Fruit fly (Drosophila melanogaster) whole organism, embryonic: ENCODE data around the gene Prx4.
A peak's percentile ranks its signal among the peaks of the same experiment; 100 is the strongest.

ENCODE experiments used
- Asciz ChIP-seq: fragments of 200-800 bp; sonication (Bioruptor generic); optimal IDR thresholded peaks from 2 replicates; lab custom pipeline; 2017; ENCODE audit warnings: missing biosample characterization, mild to moderate bottlenecking, missing genetic modification characterization, missing genetic modification reagents
- Bgb ChIP-seq: fragments of 200-800 bp; sonication (Bioruptor generic); IDR thresholded peaks from 2 replicates; pipeline ENCODE4 v1.3.6; 2022; ENCODE audit warnings: missing biosample characterization, missing genetic modification characterization; ENCODE audit not compliant: partially characterized antibody
- CG10209 ChIP-seq: fragments of 200-800 bp; sonication (Bioruptor generic); optimal IDR thresholded peaks from 3 replicates; lab custom pipeline; 2017; ENCODE audit warnings: missing biosample characterization, mild to moderate bottlenecking, missing genetic modification characterization, missing genetic modification reagents
- CG1024 ChIP-seq: fragments of 200-800 bp; sonication (Bioruptor generic); IDR thresholded peaks from 2 replicates; pipeline ENCODE4 v1.3.6; 2022; ENCODE audit warnings: missing biosample characterization, missing genetic modification characterization
- CG10959 ChIP-seq: fragments of 200-800 bp; sonication (Bioruptor generic); IDR thresholded peaks from 2 replicates; pipeline ENCODE4 v1.3.6; 2022; ENCODE audit warnings: missing biosample characterization, missing genetic modification characterization
- CG11504 ChIP-seq: fragments of 200-800 bp; sonication (Bioruptor generic); optimal IDR thresholded peaks from 3 replicates; lab custom pipeline; 2019; ENCODE audit warnings: missing biosample characterization, mild to moderate bottlenecking, missing genetic modification characterization, moderate library complexity
- CG12219 ChIP-seq: fragments of 200-800 bp; sonication (Bioruptor generic); optimal IDR thresholded peaks from 3 replicates; lab custom pipeline; 2018; ENCODE audit warnings: missing biosample characterization, mild to moderate bottlenecking, missing genetic modification characterization
- CG13296 ChIP-seq: fragments of 200-800 bp; sonication (Bioruptor generic); optimal IDR thresholded peaks from 3 replicates; lab custom pipeline; 2018; ENCODE audit warnings: missing biosample characterization, mild to moderate bottlenecking, missing genetic modification characterization
- CG16813 ChIP-seq: fragments of 200-800 bp; sonication (Bioruptor generic); IDR thresholded peaks from 3 replicates; pipeline ENCODE4 v1.3.6; 2022; ENCODE audit warnings: missing biosample characterization, missing genetic modification characterization; ENCODE audit not compliant: partially characterized antibody
- CG16815 ChIP-seq: fragments of 200-800 bp; sonication (Bioruptor generic); optimal IDR thresholded peaks from 3 replicates; lab custom pipeline; 2017; ENCODE audit warnings: missing biosample characterization, mild to moderate bottlenecking, missing genetic modification characterization
- CG17328 ChIP-seq: fragments of 200-800 bp; sonication (Bioruptor generic); IDR thresholded peaks from 2 replicates; pipeline ENCODE4 v1.3.6; 2022; ENCODE audit warnings: missing biosample characterization, missing genetic modification characterization
- CG18599 ChIP-seq: fragments of 200-800 bp; sonication (Bioruptor generic); optimal IDR thresholded peaks from 3 replicates; lab custom pipeline; 2017; ENCODE audit warnings: missing biosample characterization, missing genetic modification characterization, mild to moderate bottlenecking, moderate library complexity, missing genetic modification reagents
- CG31224 ChIP-seq: fragments of 200-800 bp; sonication (Bioruptor generic); IDR thresholded peaks from 2 replicates; pipeline ENCODE4 v1.3.6; 2022; ENCODE audit warnings: missing biosample characterization, missing genetic modification characterization
- CG4360 ChIP-seq: fragments of 200-800 bp; sonication (Bioruptor generic); IDR thresholded peaks from 2 replicates; pipeline ENCODE4 v1.3.6; 2022; ENCODE audit warnings: missing biosample characterization, missing genetic modification characterization
- CG6175 ChIP-seq: fragments of 200-800 bp; sonication (Bioruptor generic); IDR thresholded peaks from 3 replicates; pipeline ENCODE4 v1.3.6; 2022; ENCODE audit warnings: missing biosample characterization, missing genetic modification characterization
- CG7357 ChIP-seq: fragments of 200-800 bp; sonication (Bioruptor generic); IDR thresholded peaks from 3 replicates; pipeline ENCODE4 v1.3.6; 2022; ENCODE audit warnings: missing biosample characterization, missing genetic modification characterization
- CG7372 ChIP-seq: fragments of 200-800 bp; sonication (Bioruptor generic); IDR thresholded peaks from 2 replicates; pipeline ENCODE4 v1.3.6; 2022; ENCODE audit warnings: missing biosample characterization, missing genetic modification characterization
- CG8765 ChIP-seq: fragments of 200-800 bp; sonication (Bioruptor generic); IDR thresholded peaks from 2 replicates; pipeline ENCODE4 v1.3.6; 2022; ENCODE audit warnings: missing biosample characterization, missing genetic modification characterization
- CG8924 ChIP-seq: fragments of 200-800 bp; optimal IDR thresholded peaks from 3 replicates; lab custom pipeline; 2019; ENCODE audit warnings: missing biosample characterization, mild to moderate bottlenecking, missing genetic modification characterization, moderate library complexity
- CoRest ChIP-seq: fragments of 200-800 bp; sonication (Bioruptor generic); optimal IDR thresholded peaks from 3 replicates; lab custom pipeline; 2018; ENCODE audit warnings: missing biosample characterization, mild to moderate bottlenecking, missing genetic modification characterization, moderate library complexity
- Hey ChIP-seq: fragments of 200-800 bp; sonication (Bioruptor generic); optimal IDR thresholded peaks from 3 replicates; lab custom pipeline; 2018; ENCODE audit warnings: missing biosample characterization, mild to moderate bottlenecking, missing genetic modification characterization
- HmgD ChIP-seq: fragments of 200-800 bp; sonication (Bioruptor generic); optimal IDR thresholded peaks from 3 replicates; lab custom pipeline; 2016; ENCODE audit warnings: missing biosample characterization, missing genetic modification characterization
- Jarid2 ChIP-seq: fragments of 200-800 bp; sonication (Bioruptor generic); optimal IDR thresholded peaks from 3 replicates; lab custom pipeline; 2017; ENCODE audit warnings: mild to moderate bottlenecking, missing biosample characterization, missing genetic modification reagents, missing genetic modification characterization
- MTF-1 ChIP-seq: fragments of 200-800 bp; sonication (Bioruptor generic); optimal IDR thresholded peaks from 2 replicates; lab custom pipeline; 2018; ENCODE audit warnings: missing biosample characterization, mild to moderate bottlenecking, missing genetic modification characterization, borderline replicate concordance
- Pdp1 ChIP-seq, 2 experiments: fragments of 200-800 bp; sonication (Bioruptor generic); optimal IDR thresholded peaks; 3 replicates each; lab custom pipeline; 2016; ENCODE audit warnings: missing biosample characterization in 2 of 2, missing genetic modification characterization in 2 of 2, mild to moderate bottlenecking in 1 of 2, moderate library complexity in 1 of 2
- al ChIP-seq: fragments of 200-800 bp; sonication (Bioruptor generic); IDR thresholded peaks from 2 replicates; pipeline ENCODE4 v1.3.6; 2022; ENCODE audit warnings: missing biosample characterization, missing genetic modification characterization
- cad ChIP-seq: fragments of >200 bp; optimal IDR thresholded peaks from 2 replicates; lab custom pipeline; 2017; ENCODE audit warnings: missing biosample characterization, missing genetic modification characterization
- cg ChIP-seq: fragments of 200-800 bp; sonication (Bioruptor generic); optimal IDR thresholded peaks from 3 replicates; lab custom pipeline; 2019; ENCODE audit warnings: missing biosample characterization, mild to moderate bottlenecking, missing genetic modification characterization, moderate library complexity
- chm ChIP-seq: fragments of 200-800 bp; sonication (Bioruptor generic); IDR thresholded peaks from 2 replicates; pipeline ENCODE4 v1.3.6; 2022; ENCODE audit warnings: missing biosample characterization, missing genetic modification characterization
- dmrt99B ChIP-seq: fragments of 200-800 bp; sonication (Bioruptor generic); optimal IDR thresholded peaks from 2 replicates; lab custom pipeline; 2018; ENCODE audit warnings: missing biosample characterization, mild to moderate bottlenecking, missing genetic modification characterization, moderate library complexity
- h ChIP-seq: fragments of >200 bp; optimal IDR thresholded peaks from 2 replicates; lab custom pipeline; 2017
- hkb ChIP-seq, 2 experiments: fragments of 200-800 bp in 1 of 2; fragments of >200 bp in 1 of 2; sonication (Bioruptor generic) in 1 of 2; IDR thresholded peaks in 1 of 2; optimal IDR thresholded peaks in 1 of 2; 2 replicates each; pipeline versions ENCODE4 v1.3.6 to Lab custom; 2017 to 2022; ENCODE audit warnings: missing biosample characterization in 1 of 2, missing genetic modification characterization in 1 of 2
- jing ChIP-seq: fragments of 200-800 bp; sonication (Bioruptor generic); optimal IDR thresholded peaks from 2 replicates; lab custom pipeline; 2018; ENCODE audit warnings: missing biosample characterization, mild to moderate bottlenecking, missing genetic modification characterization
- lilli ChIP-seq: fragments of 200-800 bp; sonication (Bioruptor generic); optimal IDR thresholded peaks from 3 replicates; lab custom pipeline; 2016; ENCODE audit warnings: missing biosample characterization, missing genetic modification characterization
- lov ChIP-seq, 2 experiments: fragments of 200-800 bp in 1 of 2; fragments of >200 bp in 1 of 2; sonication (Bioruptor generic) in 1 of 2; IDR thresholded peaks in 1 of 2; optimal IDR thresholded peaks in 1 of 2; 2 replicates in 1 of 2; 3 replicates in 1 of 2; pipeline versions ENCODE4 v1.3.6 to Lab custom; 2017 to 2022; ENCODE audit warnings: missing biosample characterization in 1 of 2, missing genetic modification characterization in 1 of 2
- luna ChIP-seq: fragments of 200-800 bp; sonication (Bioruptor generic); optimal IDR thresholded peaks from 2 replicates; lab custom pipeline; 2016; ENCODE audit warnings: missing biosample characterization, missing genetic modification characterization
- pros ChIP-seq: fragments of 200-800 bp; sonication (Bioruptor generic); optimal IDR thresholded peaks from 3 replicates; lab custom pipeline; 2019; ENCODE audit warnings: missing biosample characterization, mild to moderate bottlenecking, missing genetic modification characterization, moderate library complexity
- run ChIP-seq: fragments of 200-800 bp; sonication (Bioruptor generic); optimal IDR thresholded peaks from 3 replicates; lab custom pipeline; 2018; ENCODE audit warnings: missing biosample characterization, mild to moderate bottlenecking, missing genetic modification characterization
- sc ChIP-seq, 3 experiments: fragments of >200 bp in 2 of 3; fragments of 200-800 bp in 1 of 3; sonication (Bioruptor generic) in 1 of 3; optimal IDR thresholded peaks; 2 replicates in 2 of 3; 3 replicates in 1 of 3; lab custom pipeline; 2017; ENCODE audit warnings: mild to moderate bottlenecking in 1 of 3, missing biosample characterization in 1 of 3, missing genetic modification characterization in 1 of 3, missing genetic modification reagents in 1 of 3
- sd ChIP-seq: fragments of 200-800 bp; sonication (Bioruptor generic); optimal IDR thresholded peaks from 3 replicates; lab custom pipeline; 2018; ENCODE audit warnings: missing biosample characterization, mild to moderate bottlenecking, missing genetic modification characterization, moderate library complexity
- wdn ChIP-seq: fragments of 200-800 bp; sonication (Bioruptor generic); IDR thresholded peaks from 2 replicates; pipeline ENCODE4 v1.3.6; 2022; ENCODE audit warnings: missing biosample characterization, missing genetic modification characterization

The Prx4 gene

DNA sequence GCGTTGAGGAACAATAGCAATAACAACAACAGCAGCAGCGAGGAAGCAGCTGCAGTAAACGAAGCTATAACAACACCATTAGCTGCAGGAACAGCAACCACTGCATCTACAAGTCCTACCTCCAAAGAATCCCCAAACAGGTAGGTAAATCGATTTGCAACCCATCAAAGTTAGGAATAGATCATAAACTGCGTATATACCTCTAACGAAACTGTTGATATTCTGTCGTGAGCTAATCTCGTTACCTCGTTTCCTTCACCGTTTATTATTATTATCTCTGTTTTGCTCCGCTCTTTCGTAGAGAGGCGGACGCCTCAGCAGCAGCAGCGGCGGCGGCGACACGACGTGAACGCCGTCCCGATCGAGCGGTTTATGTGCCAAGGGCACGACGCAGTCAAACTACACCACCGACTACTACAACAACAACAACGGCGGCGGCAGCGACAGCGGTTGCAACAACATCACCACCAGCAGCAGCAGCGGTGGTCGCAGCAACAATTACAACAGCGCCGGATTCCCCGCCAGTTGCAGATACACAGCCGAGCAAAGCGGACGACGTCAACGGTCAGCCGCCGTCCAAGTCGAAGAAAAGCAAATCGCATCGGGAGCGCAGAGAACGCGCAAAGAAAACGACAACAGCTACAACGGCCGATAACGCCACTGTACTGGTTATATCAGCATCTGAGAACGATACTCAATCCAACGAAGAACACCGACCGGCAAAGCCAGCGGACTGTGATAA, 4.2 kb upstream of the Prx4 start (continued):
- no peak for TF ChIP-seq Asciz (GFP tag; lab: Kevin White, UChicago)
- peak; percentile 24 for TF ChIP-seq Hey
- no peak for TF ChIP-seq luna (GFP tag; lab: Kevin White, UChicago)
- TF ChIP-seq dmrt99B (tag; lab: Kevin White, UChicago): peak; percentile 2
- TF ChIP-seq lov (optimal IDR thresholded peaks at IDR 0.05; lab: Kevin White, UChicago): no peak
- 0 out of 3 replicates have a peak, but pooled peaks have one; percentile 26 for TF ChIP-seq lov (GFP tag; IDR thresholded peaks at IDR 0.05; lab: Robert Waterston, UW)
- TF ChIP-seq lilli: no peak
- no peak for TF ChIP-seq h (lab: Kevin White, UChicago)
- TF ChIP-seq HmgD (GFP tag; lab: Kevin White, UChicago): no peak
- TF ChIP-seq CG16813 (GFP tag; lab: Robert Waterston, UW): 0 out of 3 replicates have a peak, but pooled peaks have one; percentile 7
- no peak for TF ChIP-seq CG16815 (GFP tag; lab: Kevin White, UChicago)
- peak in 1 of 2 experiments; percentile 89 for TF ChIP-seq Pdp1 (GFP tag; optimal IDR thresholded peaks at IDR 0.05; lab: Kevin White, UChicago)
- TF ChIP-seq CG12219 (GFP tag; lab: Kevin White, UChicago): peak; percentile 12
- TF ChIP-seq CG4360 (GFP tag; lab: Robert Waterston, UW): peak; percentile 99
- peak; percentile 12 for TF ChIP-seq CG18599
- TF ChIP-seq CG31224 (GFP tag; lab: Robert Waterston, UW): peak; percentile 93
- TF ChIP-seq al (GFP tag; lab: Robert Waterston, UW): no peak
- no peak for TF ChIP-seq CG7372 (GFP tag; lab: Robert Waterston, UW)
- no peak for TF ChIP-seq CG7357
- TF ChIP-seq cg (GFP tag; lab: Kevin White, UChicago): peak; percentile 11
- no peak for TF ChIP-seq wdn (GFP tag; lab: Robert Waterston, UW)
- peak; percentile 50 for TF ChIP-seq CG8924
- TF ChIP-seq Bgb (GFP tag; lab: Robert Waterston, UW): peak; percentile 25; the same call in 1 of the 2 replicates
- no peak for TF ChIP-seq jing (GFP tag; lab: Kevin White, UChicago)
- TF ChIP-seq MTF-1 (GFP tag; lab: Kevin White, UChicago): peak; percentile 28
- TF ChIP-seq chm: peak; percentile 68; the same call in 1 of the 2 replicates
- peak; percentile 89; the same call in 2 of the 3 replicates for TF ChIP-seq CG6175
- no peak for TF ChIP-seq hkb (optimal IDR thresholded peaks at IDR 0.05; lab: Kevin White, UChicago)
- peak; percentile 54 for TF ChIP-seq hkb (GFP tag; IDR thresholded peaks at IDR 0.05; lab: Robert Waterston, UW)
- TF ChIP-seq Jarid2 (GFP tag; lab: Kevin White, UChicago): peak; percentile 34
- TF ChIP-seq cad: peak; percentile 86
- TF ChIP-seq CG8765 (GFP tag; lab: Robert Waterston, UW): peak; percentile 97
- TF ChIP-seq CG17328: no peak; the same call in 1 of the 2 replicates
- TF ChIP-seq CG11504 (tag; lab: Kevin White, UChicago): peak; percentile 47
- TF ChIP-seq CG13296 (GFP tag; lab: Kevin White, UChicago): peak; percentile 1
- no peak for TF ChIP-seq CG10209 (GFP tag; lab: Kevin White, UChicago)
- TF ChIP-seq sc (optimal IDR thresholded peaks at IDR 0.05; lab: Kevin White, UChicago): no peak
- no peak for TF ChIP-seq sc (GFP tag; optimal IDR thresholded peaks at IDR 0.05; lab: Kevin White, UChicago)
- 0 out of 2 replicates have a peak, but pooled peaks have one; percentile 16 for TF ChIP-seq CG1024 (GFP tag; lab: Robert Waterston, UW)
- TF ChIP-seq CG10959 (GFP tag; lab: Robert Waterston, UW): peak; percentile 18; the same call in 1 of the 2 replicates
- peak; percentile 29 for TF ChIP-seq sd (tag; lab: Kevin White, UChicago)
- peak; percentile 12 for TF ChIP-seq run (tag; lab: Kevin White, UChicago)
- peak; percentile 68 for TF ChIP-seq pros (GFP tag; lab: Kevin White, UChicago)
- no peak for TF ChIP-seq CoRest
- TF ChIP-seq, all 482 proteins: peak for 104
